Fruit fly (Drosophila melanogaster) whole organism, embryonic: ENCODE measurements around the gene Sdic1.

Experiments used
- ATbp ChIP-seq: fragments of 200-800 bp; sonication (Bioruptor generic); optimal IDR thresholded peaks from 2 replicates; lab custom pipeline; 2017; ENCODE audit warnings: missing biosample characterization, mild to moderate bottlenecking, missing genetic modification characterization, missing genetic modification reagents
- BEAF-32 ChIP-seq: fragments of 200-800 bp; sonication (Bioruptor generic); optimal IDR thresholded peaks from 3 replicates; lab custom pipeline; 2017; ENCODE audit warnings: missing biosample characterization, missing genetic modification characterization, mild to moderate bottlenecking, moderate library complexity, missing genetic modification reagents
- CG10274 ChIP-seq: fragments of 200-800 bp; sonication (Bioruptor generic); optimal IDR thresholded peaks from 3 replicates; lab custom pipeline; 2017; ENCODE audit warnings: missing biosample characterization, mild to moderate bottlenecking, missing genetic modification characterization
- CG10565 ChIP-seq: fragments of 200-800 bp; sonication (Bioruptor generic); optimal IDR thresholded peaks from 3 replicates; lab custom pipeline; 2016; ENCODE audit warnings: missing biosample characterization, mild to moderate bottlenecking, missing genetic modification characterization
- CG11723 ChIP-seq: fragments of 200-800 bp; sonication (Bioruptor generic); optimal IDR thresholded peaks from 2 replicates; lab custom pipeline; 2017; ENCODE audit warnings: missing biosample characterization, mild to moderate bottlenecking, missing genetic modification characterization
- CG12071 ChIP-seq: fragments of 200-800 bp; sonication (Bioruptor generic); optimal IDR thresholded peaks from 3 replicates; lab custom pipeline; 2018; ENCODE audit warnings: missing biosample characterization, mild to moderate bottlenecking, missing genetic modification characterization
- CG12299 ChIP-seq: fragments of 200-800 bp; sonication (Bioruptor generic); optimal IDR thresholded peaks from 2 replicates; lab custom pipeline; 2018; ENCODE audit warnings: missing biosample characterization, mild to moderate bottlenecking, missing genetic modification characterization
- CG14014 ChIP-seq: fragments of 200-800 bp; sonication (Bioruptor generic); IDR thresholded peaks from 2 replicates; pipeline ENCODE4 v1.3.6; 2022; ENCODE audit warnings: missing biosample characterization, missing genetic modification characterization
- CG15696 ChIP-seq: fragments of 200-800 bp; sonication (Bioruptor generic); optimal IDR thresholded peaks from 2 replicates; lab custom pipeline; 2019; ENCODE audit warnings: missing biosample characterization, mild to moderate bottlenecking, missing genetic modification characterization, moderate library complexity
- CG17361 ChIP-seq: fragments of 200-800 bp; sonication (Bioruptor generic); IDR thresholded peaks from 3 replicates; pipeline ENCODE4 v1.3.6; 2022; ENCODE audit warnings: missing biosample characterization, missing genetic modification characterization
- CG2129 ChIP-seq: fragments of 200-800 bp; sonication (Bioruptor generic); IDR thresholded peaks from 2 replicates; pipeline ENCODE4 v1.3.6; 2022; ENCODE audit warnings: missing biosample characterization, missing genetic modification characterization; ENCODE audit not compliant: partially characterized antibody
- CG4328 ChIP-seq: fragments of 200-800 bp; sonication (Bioruptor generic); optimal IDR thresholded peaks from 3 replicates; lab custom pipeline; 2017; ENCODE audit warnings: missing biosample characterization, missing genetic modification reagents, missing genetic modification characterization
- CG4854 ChIP-seq: fragments of 200-800 bp; sonication (Bioruptor generic); optimal IDR thresholded peaks from 2 replicates; lab custom pipeline; 2016; ENCODE audit warnings: missing biosample characterization, missing genetic modification characterization, inconsistent platforms
- D19B ChIP-seq: fragments of 200-800 bp; sonication (Bioruptor generic); optimal IDR thresholded peaks from 2 replicates; lab custom pipeline; 2017; ENCODE audit warnings: missing biosample characterization, mild to moderate bottlenecking, missing genetic modification characterization
- Dip3 ChIP-seq: fragments of 200-800 bp; sonication (Bioruptor generic); optimal IDR thresholded peaks from 3 replicates; lab custom pipeline; 2016; ENCODE audit warnings: missing biosample characterization, missing genetic modification characterization
- Eip74EF ChIP-seq, 2 experiments: fragments of 200-800 bp in 1 of 2; fragments of >200 bp in 1 of 2; sonication (Bioruptor generic) in 1 of 2; optimal IDR thresholded peaks; 2 replicates each; lab custom pipeline; 2017 to 2019; ENCODE audit warnings: missing biosample characterization in 2 of 2, missing genetic modification characterization in 2 of 2, mild to moderate bottlenecking in 1 of 2, moderate library complexity in 1 of 2
- GATAe ChIP-seq: fragments of 200-800 bp; sonication (Bioruptor generic); conservative IDR thresholded peaks from 2 replicates; pipeline ENCODE4 v1.3.6; 2022; ENCODE audit warnings: missing biosample characterization, missing genetic modification characterization
- Gug ChIP-seq: fragments of 200-800 bp; sonication (Bioruptor generic); IDR thresholded peaks from 4 replicates; pipeline ENCODE4 v1.3.6; 2022; ENCODE audit warnings: missing biosample characterization, missing genetic modification characterization
- HHEX ChIP-seq: fragments of 200-800 bp; sonication (Bioruptor generic); optimal IDR thresholded peaks from 3 replicates; lab custom pipeline; 2017; ENCODE audit warnings: missing biosample characterization, mild to moderate bottlenecking, missing genetic modification characterization, missing genetic modification reagents
- HLH3B ChIP-seq: fragments of 200-800 bp; sonication (Bioruptor generic); IDR thresholded peaks from 2 replicates; pipeline ENCODE4 v1.3.6; 2022; ENCODE audit warnings: missing biosample characterization, missing genetic modification characterization
- HLH4C ChIP-seq: fragments of 200-800 bp; sonication (Bioruptor generic); IDR thresholded peaks from 3 replicates; pipeline ENCODE4 v1.3.6; 2022; ENCODE audit warnings: missing biosample characterization, missing genetic modification characterization; ENCODE audit not compliant: partially characterized antibody
- Myb ChIP-seq: fragments of 200-800 bp; sonication (Bioruptor generic); optimal IDR thresholded peaks from 2 replicates; lab custom pipeline; 2016; ENCODE audit warnings: missing biosample characterization, missing genetic modification characterization
- NK7.1 ChIP-seq: fragments of 200-800 bp; sonication (Bioruptor generic); optimal IDR thresholded peaks from 3 replicates; lab custom pipeline; 2016; ENCODE audit warnings: missing biosample characterization, missing genetic modification characterization
- Opbp ChIP-seq: fragments of 200-800 bp; sonication (Bioruptor generic); IDR thresholded peaks from 3 replicates; pipeline ENCODE4 v1.3.6; 2022; ENCODE audit warnings: missing biosample characterization, missing genetic modification characterization; ENCODE audit not compliant: partially characterized antibody
- Optix ChIP-seq: fragments of 200-800 bp; sonication (Bioruptor generic); IDR thresholded peaks from 3 replicates; pipeline ENCODE4 v1.3.6; 2022; ENCODE audit warnings: missing biosample characterization, missing genetic modification characterization
- Pdp1 ChIP-seq, 2 experiments: fragments of 200-800 bp; sonication (Bioruptor generic); optimal IDR thresholded peaks; 3 replicates each; lab custom pipeline; 2016; ENCODE audit warnings: missing biosample characterization in 2 of 2, missing genetic modification characterization in 2 of 2, mild to moderate bottlenecking in 1 of 2, moderate library complexity in 1 of 2
- Scr ChIP-seq: fragments of 200-800 bp; sonication (Bioruptor generic); IDR thresholded peaks from 2 replicates; pipeline ENCODE4 v1.3.6; 2022; ENCODE audit warnings: missing biosample characterization, missing genetic modification characterization; ENCODE audit not compliant: partially characterized antibody
- Sox100B ChIP-seq: fragments of 200-800 bp; sonication (Bioruptor generic); optimal IDR thresholded peaks from 3 replicates; lab custom pipeline; 2018; ENCODE audit warnings: missing biosample characterization, mild to moderate bottlenecking, missing genetic modification characterization
- bab2 ChIP-seq: fragments of 200-800 bp; sonication (Bioruptor generic); optimal IDR thresholded peaks from 2 replicates; lab custom pipeline; 2016; ENCODE audit warnings: missing biosample characterization, missing genetic modification characterization
- ci ChIP-seq: fragments of 200-800 bp; sonication (Bioruptor generic); IDR thresholded peaks from 3 replicates; pipeline ENCODE4 v1.3.6; 2022; ENCODE audit warnings: missing biosample characterization, missing genetic modification characterization
- crol ChIP-seq: fragments of 200-800 bp; sonication (Bioruptor generic); IDR thresholded peaks from 2 replicates; pipeline ENCODE4 v1.3.6; 2022; ENCODE audit warnings: missing biosample characterization, missing genetic modification characterization
- dm ChIP-seq: fragments of 200-800 bp; sonication (Bioruptor generic); optimal IDR thresholded peaks from 3 replicates; lab custom pipeline; 2016; ENCODE audit warnings: missing biosample characterization, missing genetic modification characterization
- ems ChIP-seq: fragments of 200-800 bp; sonication (Bioruptor generic); optimal IDR thresholded peaks from 3 replicates; lab custom pipeline; 2016; ENCODE audit warnings: missing biosample characterization, missing genetic modification characterization
- esg ChIP-seq: fragments of 200-800 bp; sonication (Bioruptor generic); conservative IDR thresholded peaks from 2 replicates; pipeline ENCODE4 v1.3.6; 2022; ENCODE audit warnings: missing biosample characterization, missing genetic modification characterization
- fd102C ChIP-seq: fragments of 200-800 bp; sonication (Bioruptor generic); optimal IDR thresholded peaks from 2 replicates; lab custom pipeline; 2018; ENCODE audit warnings: missing biosample characterization, mild to moderate bottlenecking, missing genetic modification characterization, moderate library complexity
- fd3F ChIP-seq: fragments of 200-800 bp; sonication (Bioruptor generic); optimal IDR thresholded peaks from 2 replicates; lab custom pipeline; 2018; ENCODE audit warnings: missing biosample characterization, mild to moderate bottlenecking, missing genetic modification characterization, moderate library complexity
- fd96Cb ChIP-seq: fragments of 200-800 bp; sonication (Bioruptor generic); optimal IDR thresholded peaks from 2 replicates; lab custom pipeline; 2018; ENCODE audit warnings: missing biosample characterization, mild to moderate bottlenecking, missing genetic modification characterization, moderate library complexity
- fu2 ChIP-seq: fragments of 200-800 bp; sonication (Bioruptor generic); optimal IDR thresholded peaks from 2 replicates; lab custom pipeline; 2016; ENCODE audit warnings: missing biosample characterization, missing genetic modification characterization
- gcm ChIP-seq: fragments of 200-800 bp; sonication (Bioruptor generic); optimal IDR thresholded peaks from 2 replicates; lab custom pipeline; 2019; ENCODE audit warnings: missing biosample characterization, mild to moderate bottlenecking, missing genetic modification characterization, moderate library complexity
- grn ChIP-seq: fragments of 200-800 bp; sonication (Bioruptor generic); optimal IDR thresholded peaks from 3 replicates; lab custom pipeline; 2017; ENCODE audit warnings: missing biosample characterization, missing genetic modification characterization
- hbn ChIP-seq: fragments of 200-800 bp; sonication (Bioruptor generic); IDR thresholded peaks from 2 replicates; pipeline ENCODE4 v1.3.6; 2022; ENCODE audit warnings: missing biosample characterization, missing genetic modification characterization; ENCODE audit not compliant: partially characterized antibody
- jumu ChIP-seq: fragments of 200-800 bp; sonication (Bioruptor generic); optimal IDR thresholded peaks from 3 replicates; lab custom pipeline; 2016; ENCODE audit warnings: missing biosample characterization, missing genetic modification characterization
- p53 ChIP-seq: fragments of 200-800 bp; sonication (Bioruptor generic); optimal IDR thresholded peaks from 2 replicates; lab custom pipeline; 2016; ENCODE audit warnings: missing biosample characterization, missing genetic modification characterization
- prd ChIP-seq, 3 experiments: fragments of >200 bp in 2 of 3; fragments of 200-800 bp in 1 of 3; sonication (Bioruptor generic) in 1 of 3; optimal IDR thresholded peaks in 2 of 3; IDR thresholded peaks in 1 of 3; 2 replicates in 2 of 3; 3 replicates in 1 of 3; pipeline versions ENCODE4 v1.3.6 to Lab custom; 2017 to 2022; ENCODE audit warnings: missing biosample characterization in 1 of 3, missing genetic modification characterization in 1 of 3
- sima ChIP-seq: fragments of 200-800 bp; sonication (Bioruptor generic); optimal IDR thresholded peaks from 2 replicates; lab custom pipeline; 2016; ENCODE audit warnings: missing biosample characterization, missing genetic modification characterization
- tap ChIP-seq: fragments of 200-800 bp; optimal IDR thresholded peaks from 3 replicates; lab custom pipeline; 2019; ENCODE audit warnings: missing biosample characterization, mild to moderate bottlenecking, missing genetic modification characterization, moderate library complexity
- tgo ChIP-seq: fragments of 200-800 bp; sonication (Bioruptor generic); IDR thresholded peaks from 3 replicates; pipeline ENCODE4 v1.3.6; 2022; ENCODE audit warnings: missing biosample characterization, missing genetic modification characterization
- wor ChIP-seq: fragments of 200-800 bp; sonication (Bioruptor generic); IDR thresholded peaks from 2 replicates; pipeline ENCODE4 v1.3.6; 2022; ENCODE audit warnings: missing biosample characterization, missing genetic modification characterization
- zen2 ChIP-seq: fragments of 200-800 bp; sonication (Bioruptor generic); IDR thresholded peaks from 3 replicates; pipeline ENCODE4 v1.3.6; 2022; ENCODE audit warnings: missing biosample characterization, missing genetic modification characterization; ENCODE audit not compliant: partially characterized antibody
- zfh1 ChIP-seq: fragments of 200-800 bp; sonication (Bioruptor generic); IDR thresholded peaks from 3 replicates; pipeline ENCODE4 v1.3.6; 2022; ENCODE audit warnings: missing biosample characterization, missing genetic modification characterization

Gene Sdic1

dm6 chrX:20162586-20162985, 15.9 kb downstream of the Sdic1 start (continued):
- TF ChIP-seq Opbp (GFP tag; lab: Robert Waterston, UW) (0 out of 3 replicates have a peak, but pooled peaks have one; percentile 18), CG12071 (GFP tag; lab: Kevin White, UChicago) (no peak), wor (GFP tag; lab: Robert Waterston, UW) (no peak), zfh1 (GFP tag; lab: Robert Waterston, UW) (no peak), ATbp (no peak), jumu (GFP tag; lab: Kevin White, UChicago) (no peak), Eip74EF (GFP tag; optimal IDR thresholded peaks at IDR 0.05; lab: Kevin White, UChicago) (no peak), tap (tag; lab: Kevin White, UChicago) (no peak), CG12299 (tag; lab: Kevin White, UChicago) (no peak), ci (GFP tag; lab: Robert Waterston, UW) (no peak), CG10274 (GFP tag; lab: Kevin White, UChicago) (no peak), CG15696 (tag; lab: Kevin White, UChicago) (no peak), HHEX (GFP tag; lab: Kevin White, UChicago) (no peak), tgo (GFP tag; lab: Robert Waterston, UW) (no peak), grn (GFP tag; lab: Kevin White, UChicago) (no peak), CG2129 (GFP tag; lab: Robert Waterston, UW) (no peak), NK7.1 (GFP tag; lab: Kevin White, UChicago) (no peak), HLH4C (no peak), GATAe (GFP tag; lab: Robert Waterston, UW) (no peak), CG14014 (no peak), CG4854 (GFP tag; lab: Kevin White, UChicago) (no peak), Myb (GFP tag; lab: Kevin White, UChicago) (peak; percentile 19), CG17361 (GFP tag; lab: Robert Waterston, UW) (no peak), ems (GFP tag; lab: Kevin White, UChicago) (no peak), esg (GFP tag; lab: Robert Waterston, UW) (no peak), sima (GFP tag; lab: Kevin White, UChicago) (no peak), dm (GFP tag; lab: Kevin White, UChicago) (no peak), bab2 (GFP tag; lab: Kevin White, UChicago) (no peak), Pdp1 (GFP tag; optimal IDR thresholded peaks at IDR 0.05; lab: Kevin White, UChicago) (no peak), fd102C (GFP tag; lab: Kevin White, UChicago) (no peak), CG11723 (GFP tag; lab: Kevin White, UChicago) (no peak), Dip3 (GFP tag; lab: Kevin White, UChicago) (no peak), fu2 (GFP tag; lab: Kevin White, UChicago) (no peak), Gug (GFP tag; lab: Robert Waterston, UW) (no peak), prd (optimal IDR thresholded peaks at IDR 0.05; lab: Kevin White, UChicago) (no peak), prd (GFP tag; IDR thresholded peaks at IDR 0.05; lab: Robert Waterston, UW) (no peak), Scr (GFP tag; lab: Robert Waterston, UW) (peak; percentile 14; the same call in 1 of the 2 replicates), BEAF-32 (GFP tag; lab: Kevin White, UChicago) (peak; percentile 44), p53 (GFP tag; lab: Kevin White, UChicago) (no peak), D19B (GFP tag; lab: Kevin White, UChicago) (no peak), gcm (GFP tag; lab: Kevin White, UChicago) (no peak), fd96Cb (tag; lab: Kevin White, UChicago) (no peak), HLH3B (GFP tag; lab: Robert Waterston, UW) (no peak), crol (GFP tag; lab: Robert Waterston, UW) (no peak), Sox100B (GFP tag; lab: Kevin White, UChicago) (no peak), fd3F (GFP tag; lab: Kevin White, UChicago) (no peak), zen2 (GFP tag; lab: Robert Waterston, UW) (no peak), hbn (GFP tag; lab: Robert Waterston, UW) (no peak), CG10565 (GFP tag; lab: Kevin White, UChicago) (no peak), CG4328 (GFP tag; lab: Kevin White, UChicago) (no peak), Optix (GFP tag; lab: Robert Waterston, UW) (no peak)
